Worm (Caenorhabditis elegans) whole organism, early embryonic: ENCODE data around the gene srt-68.

Experiments
- F13C5.2 ChIP-seq: sonication (generic microtip); optimal IDR thresholded peaks from 2 replicates; lab custom pipeline; 2017; ENCODE audit warnings: mild to moderate bottlenecking, missing genetic modification characterization, inconsistent platforms, missing compliant biosample characterization
- aly-1 ChIP-seq: sonication (generic microtip); optimal IDR thresholded peaks from 2 replicates; lab custom pipeline; 2016; ENCODE audit warnings: missing genetic modification characterization, missing compliant biosample characterization
- ama-1 ChIP-seq: fragments of 150-350 bp; optimal IDR thresholded peaks from 2 replicates; lab custom pipeline; 2014
- ceh-13 ChIP-seq: fragments of 200-800 bp; sonication (Bioruptor generic); optimal IDR thresholded peaks from 2 replicates; lab custom pipeline; 2018; ENCODE audit warnings: mild to moderate bottlenecking, missing genetic modification characterization, missing compliant biosample characterization
- ceh-36 ChIP-seq: sonication (generic microtip); optimal IDR thresholded peaks from 2 replicates; lab custom pipeline; 2016; ENCODE audit warnings: missing genetic modification characterization, inconsistent platforms, missing compliant biosample characterization
- ets-7 ChIP-seq: sonication (generic microtip); optimal IDR thresholded peaks from 2 replicates; lab custom pipeline; 2016; ENCODE audit warnings: missing genotype, missing genetic modification characterization, missing compliant biosample characterization
- flt-1 ChIP-seq: fragments of 200-800 bp; sonication (Bioruptor generic); IDR thresholded peaks from 2 replicates; pipeline ENCODE4 v1.3.6; 2022; ENCODE audit warnings: missing genetic modification characterization, missing compliant biosample characterization
- hmg-4 ChIP-seq: fragments of 200-800 bp; sonication (Bioruptor generic); optimal IDR thresholded peaks from 2 replicates; lab custom pipeline; 2018; ENCODE audit warnings: mild to moderate bottlenecking, missing genetic modification characterization, missing compliant biosample characterization
- hnd-1 ChIP-seq: sonication (generic microtip); optimal IDR thresholded peaks from 2 replicates; lab custom pipeline; 2016; ENCODE audit warnings: missing genetic modification characterization, missing compliant biosample characterization
- scrt-1 ChIP-seq: fragments of 200-800 bp; sonication (Bioruptor generic); IDR thresholded peaks from 2 replicates; pipeline ENCODE4 v1.3.6; 2022; ENCODE audit warnings: missing genetic modification characterization, missing compliant biosample characterization
- sea-1 ChIP-seq: fragments of 200-800 bp; sonication (Bioruptor generic); conservative IDR thresholded peaks from 2 replicates; pipeline ENCODE4 v1.3.6; 2022; ENCODE audit warnings: missing genetic modification characterization, missing compliant biosample characterization
- tbx-11 ChIP-seq: fragments of 200-800 bp; sonication (Bioruptor generic); IDR thresholded peaks from 2 replicates; pipeline ENCODE4 v1.3.6; 2022; ENCODE audit warnings: missing genetic modification characterization, missing compliant biosample characterization
- tbx-37 ChIP-seq: fragments of 200-800 bp; sonication (Bioruptor generic); conservative IDR thresholded peaks from 2 replicates; pipeline ENCODE4 v1.3.6; 2022; ENCODE audit warnings: missing genetic modification reagents, missing genetic modification characterization, missing compliant biosample characterization
- tra-4 ChIP-seq: sonication (generic microtip); optimal IDR thresholded peaks from 2 replicates; lab custom pipeline; 2017; ENCODE audit warnings: missing genetic modification characterization, missing compliant biosample characterization

DNA sequence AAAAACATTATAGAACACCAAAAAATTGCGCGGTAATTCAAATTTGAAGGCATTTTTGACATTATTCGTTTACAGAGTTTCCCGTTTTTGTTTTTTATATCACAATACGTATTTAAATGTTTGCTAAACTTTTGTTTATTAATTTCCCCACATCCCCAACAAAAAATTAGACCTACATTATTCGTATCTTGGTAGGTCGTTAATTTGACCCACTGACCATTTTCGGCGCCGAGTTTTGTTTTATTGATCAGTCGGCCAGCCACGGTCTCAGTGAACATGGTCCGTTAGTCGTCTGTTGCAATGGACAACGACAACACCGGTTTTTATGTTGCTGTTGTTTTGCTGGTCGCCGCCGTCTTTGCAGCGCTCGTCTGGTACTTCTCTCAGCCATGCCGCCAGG, 12.0 kb downstream of the srt-68 start, which contains the start of gene B0238.15:
- no peak for TF ChIP-seq hmg-4 (GFP tag; lab: Kevin White, UChicago)
- TF ChIP-seq ama-1: no peak
- no peak for TF ChIP-seq hnd-1 (tag; lab: Kevin White, UChicago)
- no peak for TF ChIP-seq tra-4 (tag; lab: Kevin White, UChicago)
- TF ChIP-seq aly-1 (tag; lab: Kevin White, UChicago): no peak
- TF ChIP-seq tbx-37 (GFP tag; lab: Robert Waterston, UW): no peak
- TF ChIP-seq F13C5.2: no peak
- no peak for TF ChIP-seq tbx-11
- no peak for TF ChIP-seq scrt-1 (GFP tag; lab: Robert Waterston, UW)
- TF ChIP-seq sea-1 (GFP tag; lab: Robert Waterston, UW): no peak
- no peak for TF ChIP-seq flt-1 (GFP tag; lab: Robert Waterston, UW)
- TF ChIP-seq ceh-13: no peak
- TF ChIP-seq ets-7 (tag; lab: Kevin White, UChicago): no peak
- no peak for TF ChIP-seq ceh-36 (tag; lab: Kevin White, UChicago)
